Worm (Caenorhabditis elegans) whole organism, late embryonic: Measurements from ENCODE around the gene ZC395.4.

Source experiments
- C08G9.2 ChIP-seq: sonication (generic microtip); optimal IDR thresholded peaks from 2 replicates; lab custom pipeline; 2016; ENCODE audit warnings: mild to moderate bottlenecking, missing genetic modification characterization, moderate library complexity, missing compliant biosample characterization
- C38D4.7 ChIP-seq: fragments of 200-800 bp; sonication (Bioruptor generic); optimal IDR thresholded peaks from 2 replicates; lab custom pipeline; 2018; ENCODE audit warnings: mild to moderate bottlenecking, missing genetic modification characterization, moderate library complexity, missing compliant biosample characterization
- F13H6.1 ChIP-seq: sonication (generic microtip); optimal IDR thresholded peaks from 2 replicates; lab custom pipeline; 2016; ENCODE audit warnings: missing genetic modification characterization, missing compliant biosample characterization
- K09A11.1 ChIP-seq: sonication (generic microtip); optimal IDR thresholded peaks from 2 replicates; lab custom pipeline; 2017; ENCODE audit warnings: antibody characterized with exemption, mild to moderate bottlenecking, missing genetic modification characterization, missing compliant biosample characterization; ENCODE audit not compliant: insufficient read depth
- Y22D7AL.16 ChIP-seq: sonication (generic microtip); optimal IDR thresholded peaks from 2 replicates; lab custom pipeline; 2016; ENCODE audit warnings: missing genetic modification characterization, missing compliant biosample characterization
- ceh-18 ChIP-seq: sonication (generic microtip); optimal IDR thresholded peaks from 2 replicates; lab custom pipeline; 2016; ENCODE audit warnings: missing genetic modification characterization, missing compliant biosample characterization
- ceh-2 ChIP-seq: sonication (generic microtip); optimal IDR thresholded peaks from 2 replicates; lab custom pipeline; 2016; ENCODE audit warnings: missing genotype, missing genetic modification characterization, missing compliant biosample characterization
- ceh-24 ChIP-seq: sonication (generic microtip); optimal IDR thresholded peaks from 2 replicates; lab custom pipeline; 2016; ENCODE audit warnings: mild to moderate bottlenecking, missing genetic modification characterization, missing compliant biosample characterization
- ceh-34 ChIP-seq: sonication (generic microtip); optimal IDR thresholded peaks from 2 replicates; lab custom pipeline; 2016; ENCODE audit warnings: mild to moderate bottlenecking, missing genetic modification characterization, missing compliant biosample characterization
- ceh-48 ChIP-seq: sonication (generic microtip); optimal IDR thresholded peaks from 2 replicates; lab custom pipeline; 2016; ENCODE audit warnings: missing genetic modification characterization, inconsistent platforms, missing compliant biosample characterization
- ceh-6 ChIP-seq: fragments of 200-800 bp; sonication (Bioruptor generic); optimal IDR thresholded peaks from 2 replicates; lab custom pipeline; 2018; ENCODE audit warnings: mild to moderate bottlenecking, missing genetic modification characterization, missing compliant biosample characterization
- che-1 ChIP-seq: sonication (generic microtip); optimal IDR thresholded peaks from 2 replicates; lab custom pipeline; 2016; ENCODE audit warnings: mild to moderate bottlenecking, missing genetic modification characterization, missing compliant biosample characterization
- elt-2 ChIP-seq: sonication (generic microtip); optimal IDR thresholded peaks from 2 replicates; lab custom pipeline; 2016; ENCODE audit warnings: missing genetic modification reagents, missing genetic modification characterization, missing compliant biosample characterization
- elt-4 ChIP-seq: sonication (generic microtip); optimal IDR thresholded peaks from 2 replicates; lab custom pipeline; 2016; ENCODE audit warnings: missing genetic modification characterization, missing compliant biosample characterization
- ets-4 ChIP-seq: sonication (generic microtip); optimal IDR thresholded peaks from 2 replicates; lab custom pipeline; 2016; ENCODE audit warnings: missing genetic modification characterization, missing compliant biosample characterization
- fkh-10 ChIP-seq: fragments of 150-350 bp; optimal IDR thresholded peaks from 2 replicates; lab custom pipeline; 2014; ENCODE audit warnings: missing biosample characterization, missing genetic modification reagents, missing genetic modification characterization
- hlh-15 ChIP-seq: sonication (generic microtip); optimal IDR thresholded peaks from 2 replicates; lab custom pipeline; 2016; ENCODE audit warnings: missing genetic modification characterization, missing compliant biosample characterization
- hlh-8 ChIP-seq: sonication (generic microtip); optimal IDR thresholded peaks from 2 replicates; lab custom pipeline; 2016; ENCODE audit warnings: missing genotype, missing genetic modification characterization, missing compliant biosample characterization
- lim-6 ChIP-seq: sonication (generic microtip); optimal IDR thresholded peaks from 2 replicates; lab custom pipeline; 2016; ENCODE audit warnings: missing genetic modification characterization, missing compliant biosample characterization
- lin-11 ChIP-seq: fragments of 200-800 bp; sonication (Bioruptor generic); optimal IDR thresholded peaks from 2 replicates; lab custom pipeline; 2018; ENCODE audit warnings: mild to moderate bottlenecking, missing genetic modification characterization, missing compliant biosample characterization
- nfya-1 ChIP-seq: sonication (generic microtip); optimal IDR thresholded peaks from 2 replicates; lab custom pipeline; 2017; ENCODE audit warnings: missing genetic modification characterization, mild to moderate bottlenecking, missing compliant biosample characterization, antibody characterized with exemption, moderate library complexity
- nhr-11 ChIP-seq: fragments of 150-350 bp; optimal IDR thresholded peaks from 2 replicates; lab custom pipeline; 2014; ENCODE audit warnings: missing biosample characterization, missing genetic modification characterization
- npax-4 ChIP-seq: sonication (generic microtip); optimal IDR thresholded peaks from 2 replicates; lab custom pipeline; 2016; ENCODE audit warnings: missing genetic modification characterization, missing compliant biosample characterization
- pax-1 ChIP-seq: fragments of 150-350 bp; optimal IDR thresholded peaks from 2 replicates; lab custom pipeline; 2014; ENCODE audit warnings: missing biosample characterization, missing genetic modification characterization
- pha-2 ChIP-seq: sonication (generic microtip); optimal IDR thresholded peaks from 2 replicates; lab custom pipeline; 2017; ENCODE audit warnings: mild to moderate bottlenecking, missing genetic modification characterization, missing compliant biosample characterization
- pha-4 ChIP-seq: fragments of 150-350 bp; optimal IDR thresholded peaks from 2 replicates; lab custom pipeline; 2018; ENCODE audit warnings: missing biosample characterization, missing genetic modification reagents, missing genetic modification characterization
- pqm-1 ChIP-seq: sonication (generic microtip); optimal IDR thresholded peaks from 2 replicates; lab custom pipeline; 2016; ENCODE audit warnings: missing genetic modification characterization, missing compliant biosample characterization
- pros-1 ChIP-seq: fragments of 150-350 bp; optimal IDR thresholded peaks from 2 replicates; lab custom pipeline; 2014; ENCODE audit warnings: missing biosample characterization, missing genetic modification reagents, missing genetic modification characterization
- ref-2 ChIP-seq: sonication (generic microtip); optimal IDR thresholded peaks from 2 replicates; lab custom pipeline; 2016; ENCODE audit warnings: missing genetic modification characterization, missing compliant biosample characterization
- sox-4 ChIP-seq: sonication (generic microtip); optimal IDR thresholded peaks from 2 replicates; lab custom pipeline; 2017; ENCODE audit warnings: mild to moderate bottlenecking, missing genetic modification characterization, inconsistent platforms, missing compliant biosample characterization
- tbx-7 ChIP-seq: sonication (generic microtip); optimal IDR thresholded peaks from 2 replicates; lab custom pipeline; 2016; ENCODE audit warnings: missing genotype, missing genetic modification characterization, missing compliant biosample characterization
- ttx-3 ChIP-seq: sonication (generic microtip); optimal IDR thresholded peaks from 2 replicates; lab custom pipeline; 2016; ENCODE audit warnings: missing genetic modification reagents, missing genetic modification characterization, missing compliant biosample characterization
- unc-3 ChIP-seq, 2 experiments: fragments of 200-800 bp in 1 of 2; sonication (Bioruptor generic) in 1 of 2; sonication (generic microtip) in 1 of 2; conservative IDR thresholded peaks in 1 of 2; optimal IDR thresholded peaks in 1 of 2; 2 replicates each; pipeline versions ENCODE4 v1.3.6 to Lab custom; 2016 to 2022; ENCODE audit warnings: missing compliant biosample characterization in 2 of 2, missing genetic modification characterization in 2 of 2, missing genetic modification reagents in 1 of 2
- unc-42 ChIP-seq: sonication (generic microtip); optimal IDR thresholded peaks from 2 replicates; lab custom pipeline; 2016; ENCODE audit warnings: missing genotype, missing genetic modification characterization, missing compliant biosample characterization
- unc-55 ChIP-seq: sonication (generic microtip); optimal IDR thresholded peaks from 2 replicates; lab custom pipeline; 2017; ENCODE audit warnings: missing biosample characterization, missing genetic modification reagents, missing genetic modification characterization
- unc-86 ChIP-seq: sonication (generic microtip); optimal IDR thresholded peaks from 2 replicates; lab custom pipeline; 2016; ENCODE audit warnings: missing genetic modification characterization, missing compliant biosample characterization

ZC395.4 gene

DNA sequence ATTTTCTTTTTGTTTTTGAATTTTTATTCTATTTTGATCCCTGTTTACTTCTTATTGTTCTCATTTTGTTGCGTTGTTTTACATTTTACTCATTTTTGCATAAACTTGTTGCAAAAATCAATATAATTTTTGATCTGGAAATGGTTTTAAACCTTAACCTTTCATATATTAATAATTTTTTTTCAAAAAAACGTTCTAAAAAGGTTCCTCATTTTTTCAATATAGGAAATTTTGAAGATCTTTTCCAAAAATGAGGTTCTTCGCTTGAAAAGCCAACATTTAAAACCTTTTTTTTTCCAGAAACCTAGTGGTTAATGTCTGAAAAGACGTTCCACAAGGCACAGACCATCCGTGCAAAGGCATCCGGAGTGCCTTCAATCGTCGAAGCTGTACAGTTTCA, 9.5 kb upstream of the ZC395.4 start, which contains the start of gene gop-3:
Gene gop-3, plus strand, starts transcription at position 301 of the 400 bp plus-strand sequence.
- no peak for TF ChIP-seq ceh-2
- TF ChIP-seq ceh-6 (GFP tag; lab: Kevin White, UChicago), result no peak
- TF ChIP-seq unc-86 (tag; lab: Kevin White, UChicago), result no peak
- TF ChIP-seq pha-4 (tag; lab: Kevin White, UChicago), result no peak
- no peak for TF ChIP-seq pqm-1 (tag; lab: Kevin White, UChicago)
- TF ChIP-seq che-1 (tag; lab: Kevin White, UChicago), result no peak
- TF ChIP-seq unc-42 (tag; lab: Kevin White, UChicago), result no peak
- TF ChIP-seq hlh-15 (tag; lab: Kevin White, UChicago), result no peak
- no peak for TF ChIP-seq sox-4 (tag; lab: Kevin White, UChicago)
- TF ChIP-seq lin-11 (tag; lab: Kevin White, UChicago), result no peak
- TF ChIP-seq ceh-48 (tag; lab: Kevin White, UChicago), result no peak
- no peak for TF ChIP-seq C08G9.2 (tag; lab: Kevin White, UChicago)
- TF ChIP-seq unc-3 (GFP tag; conservative IDR thresholded peaks at IDR 0.05; lab: Robert Waterston, UW), result no peak
- no peak for TF ChIP-seq unc-3 (tag; optimal IDR thresholded peaks at IDR 0.05; lab: Kevin White, UChicago)
- no peak for TF ChIP-seq Y22D7AL.16 (tag; lab: Kevin White, UChicago)
- no peak for TF ChIP-seq nhr-11
- TF ChIP-seq F13H6.1, result no peak
- no peak for TF ChIP-seq K09A11.1 (tag; lab: Kevin White, UChicago)
- no peak for TF ChIP-seq pha-2

DNA sequence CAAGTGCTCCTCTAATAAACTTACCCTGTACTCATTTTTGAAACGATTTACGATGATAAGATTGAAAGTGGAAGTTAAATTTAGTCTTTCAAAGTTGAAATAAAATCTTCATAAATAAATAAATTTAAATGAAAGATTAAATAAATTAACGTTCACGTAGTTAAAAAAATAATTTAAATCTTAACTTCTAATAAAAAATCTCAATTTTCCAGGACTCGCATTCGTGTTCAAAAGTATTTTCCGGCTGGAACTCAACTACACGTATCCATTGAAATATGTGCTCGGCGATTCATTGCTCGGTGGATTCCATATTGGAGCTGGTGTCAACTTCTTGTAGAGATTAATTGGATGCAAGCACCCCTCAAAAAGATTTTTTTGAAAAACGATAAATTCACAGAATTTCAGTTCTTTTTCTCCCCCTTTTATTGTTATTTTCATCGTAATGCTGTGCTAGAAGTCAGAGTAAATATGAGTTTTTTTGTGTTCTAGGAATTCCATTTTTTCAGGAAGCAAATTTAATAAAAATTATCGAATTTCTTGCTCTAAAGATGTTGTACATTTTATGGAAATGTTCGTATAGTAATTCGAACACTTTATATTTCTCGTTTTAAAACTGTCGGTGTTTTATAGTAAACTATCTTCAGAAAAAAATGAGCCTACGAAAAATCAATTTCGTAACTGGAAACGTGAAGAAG, 6.5 kb upstream of the ZC395.4 start, which contains the start of the genes C34E10.9 and hap-1:
Gene C34E10.9, minus strand, starts transcription at position 101 of the 695 bp plus-strand sequence.
Gene hap-1, plus strand, starts transcription at position 645 of the 695 bp plus-strand sequence.
- TF ChIP-seq unc-86 (tag; lab: Kevin White, UChicago) (no peak), lim-6 (tag; lab: Kevin White, UChicago) (no peak), nfya-1 (tag; lab: Kevin White, UChicago) (no peak), pros-1 (tag; lab: Kevin White, UChicago) (no peak), ref-2 (tag; lab: Kevin White, UChicago) (no peak), ttx-3 (tag; lab: Kevin White, UChicago) (no peak), C38D4.7 (GFP tag; lab: Kevin White, UChicago) (no peak), pqm-1 (tag; lab: Kevin White, UChicago) (no peak), hlh-8 (tag; lab: Kevin White, UChicago) (no peak), tbx-7 (tag; lab: Kevin White, UChicago) (no peak), unc-42 (tag; lab: Kevin White, UChicago) (no peak), unc-3 (GFP tag; conservative IDR thresholded peaks at IDR 0.05; lab: Robert Waterston, UW) (no peak), unc-3 (tag; optimal IDR thresholded peaks at IDR 0.05; lab: Kevin White, UChicago) (no peak), pax-1 (no peak), fkh-10 (GFP tag; lab: Kevin White, UChicago) (no peak), che-1 (tag; lab: Kevin White, UChicago) (no peak), ceh-24 (tag; lab: Kevin White, UChicago) (no peak), ceh-34 (tag; lab: Kevin White, UChicago) (no peak)
- TF ChIP-seq, all 69 proteins: peak for 0

DNA sequence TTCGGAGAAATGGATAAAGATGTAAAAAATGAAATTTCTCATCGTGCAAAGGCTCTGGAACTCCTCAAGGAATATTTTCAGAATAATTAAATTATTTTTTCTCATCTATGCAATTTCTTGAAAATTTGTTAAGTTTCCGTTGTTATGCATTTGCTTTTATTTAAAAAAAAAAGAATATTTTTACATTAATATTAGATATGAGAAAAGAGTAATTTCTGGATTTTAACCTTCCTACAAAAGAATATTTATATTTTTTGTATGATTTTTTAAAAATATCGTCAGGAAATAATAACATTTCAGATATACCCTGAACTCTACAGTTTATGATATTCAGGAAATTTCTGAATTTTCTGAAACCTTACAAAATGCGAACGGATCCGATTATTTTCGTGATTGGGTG, 5.1 kb upstream of the ZC395.4 start, which contains the start of gene gro-1:
Gene gro-1, plus strand, starts transcription at position 301 of the 400 bp plus-strand sequence.
- TF ChIP-seq pqm-1 (tag; lab: Kevin White, UChicago) (no peak), ceh-18 (no peak), elt-2 (tag; lab: Kevin White, UChicago) (no peak), npax-4 (tag; lab: Kevin White, UChicago) (no peak), elt-4 (tag; lab: Kevin White, UChicago) (no peak), hlh-8 (tag; lab: Kevin White, UChicago) (no peak), ets-4 (tag; lab: Kevin White, UChicago) (no peak), unc-86 (tag; lab: Kevin White, UChicago) (no peak), F13H6.1 (no peak), fkh-10 (GFP tag; lab: Kevin White, UChicago) (no peak), lin-11 (tag; lab: Kevin White, UChicago) (no peak), pax-1 (no peak), unc-55 (GFP tag; lab: Kevin White, UChicago) (no peak), ceh-6 (GFP tag; lab: Kevin White, UChicago) (no peak), nfya-1 (tag; lab: Kevin White, UChicago) (no peak)
